Worm (Caenorhabditis elegans): ENCODE data around the gene pdha-1.
A peak's percentile ranks its signal among the peaks of the same experiment; 100 is the strongest.

The pdha-1 gene

ce11 chrII:8075324-8075810 is 9.3 kb downstream of the pdha-1 start, which contains the start of gene K02C4.2 (continued):
- no peak for TF ChIP-seq ama-1 (optimal IDR thresholded peaks at IDR 0.05)
- TF ChIP-seq ama-1 (GFP tag; optimal IDR thresholded peaks at IDR 0.05) = peak in 1 of 2 experiments; percentile 81
- TF ChIP-seq B0019.2 (GFP tag; conservative IDR thresholded peaks at IDR 0.05) = 0 out of 2 replicates have a peak, but pooled peaks have one; percentile 40
- no peak for TF ChIP-seq cebp-2 (GFP tag; IDR thresholded peaks at IDR 0.05)
- peak; percentile 19 for TF ChIP-seq B0035.1 (tag; optimal IDR thresholded peaks at IDR 0.05)
- TF ChIP-seq nfyb-1 (GFP tag; IDR thresholded peaks at IDR 0.05) = peak; percentile 91
- peak; percentile 93 for TF ChIP-seq ceh-27 (GFP tag; optimal IDR thresholded peaks at IDR 0.05)
- no peak for TF ChIP-seq dpff-1 (tag; optimal IDR thresholded peaks at IDR 0.05)
- peak; percentile 83 for TF ChIP-seq ztf-18 (tag; optimal IDR thresholded peaks at IDR 0.05)
- TF ChIP-seq lag-1 (GFP tag; IDR thresholded peaks at IDR 0.05) = 0 out of 2 replicates have a peak, but pooled peaks have one; percentile 55
- no peak for TF ChIP-seq F39B2.1 (GFP tag; IDR thresholded peaks at IDR 0.05)
- no peak; the same call in 1 of the 2 replicates for TF ChIP-seq lir-1 (GFP tag; conservative IDR thresholded peaks at IDR 0.05)
- peak; percentile 34 for TF ChIP-seq snpc-1.1 (tag; optimal IDR thresholded peaks at IDR 0.05; ENCODE audit: insufficient read depth)
- peak; percentile 17 for TF ChIP-seq xnd-1 (tag; optimal IDR thresholded peaks at IDR 0.05)
- 0 out of 2 replicates have a peak, but pooled peaks have one; percentile 35 for TF ChIP-seq F37B4.10 (GFP tag; IDR thresholded peaks at IDR 0.05)
- TF ChIP-seq cebp-1 (GFP tag; IDR thresholded peaks at IDR 0.05) = 0 out of 2 replicates have a peak, but pooled peaks have one; percentile 27
- peak; percentile 71 for TF ChIP-seq cebp-1 (tag; optimal IDR thresholded peaks at IDR 0.05)
- TF ChIP-seq somi-1 (GFP tag; optimal IDR thresholded peaks at IDR 0.05) = peak; percentile 74
- peak; percentile 87 for TF ChIP-seq repo-1 (tag; optimal IDR thresholded peaks at IDR 0.05)
- TF ChIP-seq bed-2 (GFP tag; IDR thresholded peaks at IDR 0.05) = no peak
- peak; percentile 75 for TF ChIP-seq F49E8.2 (tag; optimal IDR thresholded peaks at IDR 0.05; ENCODE audit: insufficient read depth)
- no peak for TF ChIP-seq pha-4 (tag; optimal IDR thresholded peaks at IDR 0.05)
- TF ChIP-seq ekl-4 (GFP tag; IDR thresholded peaks at IDR 0.05) = peak; percentile 74
- peak; percentile 84; the same call in 1 of the 2 replicates for TF ChIP-seq aptf-3 (GFP tag; IDR thresholded peaks at IDR 0.05)
- peak; percentile 43 for TF ChIP-seq ceh-100 (GFP tag; IDR thresholded peaks at IDR 0.05)
- no peak for TF ChIP-seq K11D2.4 (GFP tag; IDR thresholded peaks at IDR 0.05)
- TF ChIP-seq T07F8.4 (tag; optimal IDR thresholded peaks at IDR 0.05) = peak; percentile 77
- TF ChIP-seq dpl-1 (GFP tag; optimal IDR thresholded peaks at IDR 0.05) = peak; percentile 37
- peak; percentile 97 for TF ChIP-seq rpc-1 (optimal IDR thresholded peaks at IDR 0.05)
- TF ChIP-seq rpc-1 (tag; optimal IDR thresholded peaks at IDR 0.05) = peak; percentile 93
- peak; percentile 99 for TF ChIP-seq him-1 (tag; optimal IDR thresholded peaks at IDR 0.05)
- TF ChIP-seq fkh-3 (tag; optimal IDR thresholded peaks at IDR 0.05) = peak; percentile 85
- peak; percentile 93 for TF ChIP-seq F52B5.7 (tag; optimal IDR thresholded peaks at IDR 0.05)
- no peak for TF ChIP-seq egrh-3 (GFP tag; IDR thresholded peaks at IDR 0.05)
- no peak for TF ChIP-seq F10E7.11 (tag; optimal IDR thresholded peaks at IDR 0.05)
- TF ChIP-seq nfya-1 (tag; optimal IDR thresholded peaks at IDR 0.05; ENCODE audit: borderline replicate concordance, insufficient read depth) = no peak
- TF ChIP-seq C17E4.6 (GFP tag; IDR thresholded peaks at IDR 0.05) = no peak
- peak; percentile 71; the same call in 1 of the 2 replicates for TF ChIP-seq egl-44 (GFP tag; IDR thresholded peaks at IDR 0.05)
- TF ChIP-seq madf-8 (GFP tag; conservative IDR thresholded peaks at IDR 0.05) = no peak
- TF ChIP-seq nhr-90 (tag; optimal IDR thresholded peaks at IDR 0.05) = peak; percentile 91
- no peak for TF ChIP-seq mel-28 (tag; optimal IDR thresholded peaks at IDR 0.05; ENCODE audit: borderline replicate concordance)
- TF ChIP-seq hmg-20 (GFP tag; IDR thresholded peaks at IDR 0.05) = peak; percentile 67; the same call in 1 of the 2 replicates
- peak; percentile 87 for TF ChIP-seq snpc-1.3 (tag; optimal IDR thresholded peaks at IDR 0.05; ENCODE audit: insufficient read depth)
- TF ChIP-seq gei-17 (GFP tag; optimal IDR thresholded peaks at IDR 0.05) = no peak
- peak; percentile 72 for TF ChIP-seq attf-5 (GFP tag; optimal IDR thresholded peaks at IDR 0.05)
- TF ChIP-seq sdz-38 (tag; optimal IDR thresholded peaks at IDR 0.05) = no peak
- TF ChIP-seq ccch-3 (GFP tag; optimal IDR thresholded peaks at IDR 0.05) = no peak
- TF ChIP-seq nhr-27 (tag; optimal IDR thresholded peaks at IDR 0.05) = peak; percentile 73
- peak; percentile 56 for TF ChIP-seq ceh-79 (tag; optimal IDR thresholded peaks at IDR 0.05)
